Worm (Caenorhabditis elegans) whole organism, young adult: ENCODE data around the gene ftr-1.
"Not testable (repeated sequence)": the region's sequence is repeated elsewhere in the genome, so short reads cannot be mapped to it uniquely, and the experiment has no call there.

ENCODE experiments used
- K12H6.12 ChIP-seq: fragments of 200-800 bp; sonication (Bioruptor generic); optimal IDR thresholded peaks from 2 replicates; lab custom pipeline; 2018; ENCODE audit warnings: mild to moderate bottlenecking, missing genetic modification characterization, missing compliant biosample characterization
- lir-1 ChIP-seq: fragments of 200-800 bp; sonication (Bioruptor generic); conservative IDR thresholded peaks from 2 replicates; pipeline ENCODE4 v1.3.6; 2022; ENCODE audit warnings: missing genetic modification reagents, missing genetic modification characterization, missing compliant biosample characterization
- lsl-1 ChIP-seq: fragments of 200-800 bp; sonication (Bioruptor generic); optimal IDR thresholded peaks from 2 replicates; lab custom pipeline; 2018; ENCODE audit warnings: mild to moderate bottlenecking, missing genetic modification characterization, moderate library complexity, missing compliant biosample characterization
- lsy-27 ChIP-seq: sonication (generic microtip); optimal IDR thresholded peaks from 2 replicates; lab custom pipeline; 2017; ENCODE audit warnings: missing genetic modification characterization, mild to moderate bottlenecking, missing compliant biosample characterization, antibody characterized with exemption, missing genotype, borderline replicate concordance; ENCODE audit not compliant: insufficient read depth
- nhr-90 ChIP-seq: sonication (generic microtip); optimal IDR thresholded peaks from 2 replicates; lab custom pipeline; 2016; ENCODE audit warnings: missing genotype, mild to moderate bottlenecking, missing genetic modification characterization, missing compliant biosample characterization
- pha-4 ChIP-seq: fragments of 150-350 bp; sonication (generic microtip); optimal IDR thresholded peaks from 2 replicates; lab custom pipeline; 2014; ENCODE audit warnings: missing biosample characterization, missing genetic modification reagents, missing genetic modification characterization
- sdz-38 ChIP-seq: sonication (generic microtip); optimal IDR thresholded peaks from 2 replicates; lab custom pipeline; 2016; ENCODE audit warnings: missing genotype, missing genetic modification characterization, missing compliant biosample characterization
- unc-62 ChIP-seq: fragments of 150-350 bp; optimal IDR thresholded peaks from 2 replicates; lab custom pipeline; 2014; ENCODE audit warnings: missing biosample characterization, missing genetic modification reagents, missing genetic modification characterization
- ztf-6 ChIP-seq: fragments of 200-800 bp; sonication (Bioruptor generic); IDR thresholded peaks from 2 replicates; pipeline ENCODE4 v1.3.6; 2022; ENCODE audit warnings: missing genetic modification reagents, missing genetic modification characterization, missing compliant biosample characterization

DNA sequence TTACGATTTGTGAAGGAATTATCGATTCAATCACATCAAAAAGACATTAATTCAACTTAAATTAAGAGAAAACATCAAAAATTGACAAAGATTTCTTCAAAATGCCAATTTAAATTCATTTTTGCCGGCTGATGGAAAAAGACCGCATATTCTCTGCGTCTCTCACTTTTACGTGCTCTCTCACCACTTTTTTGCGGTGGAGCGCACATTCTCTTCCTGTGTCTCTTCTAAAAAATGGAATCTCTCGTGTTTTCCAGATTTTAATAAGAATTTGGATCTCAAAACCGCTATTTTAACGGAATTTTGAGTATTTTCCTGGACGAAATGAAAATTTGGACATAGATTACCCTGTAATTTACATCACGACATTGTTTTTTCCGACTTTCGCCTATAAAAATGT, 16.0 kb upstream of the ftr-1 start:
- not testable (repeated sequence) for TF ChIP-seq lir-1 (GFP tag; lab: Robert Waterston, UW); K12H6.12; sdz-38 (tag; lab: Kevin White, UChicago); lsl-1 (GFP tag; lab: Kevin White, UChicago); ztf-6 (GFP tag; lab: Robert Waterston, UW); lsy-27 (tag; lab: Kevin White, UChicago); pha-4 (tag; lab: Kevin White, UChicago); nhr-90 (tag; lab: Kevin White, UChicago); unc-62 (GFP tag; lab: Kevin White, UChicago)
